Worm (Caenorhabditis elegans) whole organism, mixed stage, embryonic: ENCODE measurements around the gene inx-18.

ENCODE experiments used
- elt-3 ChIP-seq: fragments of 150-350 bp; optimal IDR thresholded peaks from 2 replicates; lab custom pipeline; 2014; ENCODE audit warnings: missing biosample characterization, missing genetic modification characterization
- hlh-1 ChIP-seq: fragments of 150-350 bp; optimal IDR thresholded peaks from 2 replicates; lab custom pipeline; 2014; ENCODE audit warnings: missing biosample characterization, missing genetic modification reagents, missing genetic modification characterization
- lsy-2 ChIP-seq: fragments of 150-350 bp; optimal IDR thresholded peaks from 2 replicates; lab custom pipeline; 2014; ENCODE audit warnings: missing biosample characterization, missing genetic modification characterization
- mab-5 ChIP-seq: fragments of 150-350 bp; optimal IDR thresholded peaks from 2 replicates; lab custom pipeline; 2014; ENCODE audit warnings: missing biosample characterization, missing genetic modification characterization
- pha-4 ChIP-seq: fragments of 150-350 bp; optimal IDR thresholded peaks from 2 replicates; lab custom pipeline; 2018; ENCODE audit warnings: missing biosample characterization, missing genetic modification reagents, missing genetic modification characterization
- sem-2 ChIP-seq: fragments of 200-800 bp; sonication (Bioruptor generic); optimal IDR thresholded peaks from 2 replicates; lab custom pipeline; 2018; ENCODE audit warnings: mild to moderate bottlenecking, missing genetic modification characterization, missing compliant biosample characterization
- snpc-4 ChIP-seq: fragments of 150-350 bp; optimal IDR thresholded peaks from 2 replicates; lab custom pipeline; 2014; ENCODE audit warnings: missing biosample characterization, missing genetic modification characterization
- unc-39 ChIP-seq: fragments of 150-350 bp; optimal IDR thresholded peaks from 2 replicates; lab custom pipeline; 2014; ENCODE audit warnings: missing biosample characterization, missing genetic modification characterization
- unc-62 ChIP-seq: fragments of 150-350 bp; optimal IDR thresholded peaks from 2 replicates; lab custom pipeline; 2014; ENCODE audit warnings: missing biosample characterization, missing genetic modification reagents, missing genetic modification characterization

- TF ChIP-seq elt-3 (no peak), unc-62 (GFP tag; lab: Kevin White, UChicago) (no peak), pha-4 (tag; lab: Kevin White, UChicago) (no peak), snpc-4 (tag; lab: Kevin White, UChicago) (no peak), unc-39 (no peak), hlh-1 (no peak), mab-5 (no peak), lsy-2 (tag; lab: Kevin White, UChicago) (no peak), sem-2 (GFP tag; lab: Kevin White, UChicago) (no peak)
Measured at ce11 chrIV:633565-633964, 27.4 kb downstream of the inx-18 start.
